Worm (Caenorhabditis elegans) whole organism, midembryonic: ENCODE data around the gene F54F7.14.

Experiments used
- cog-1 ChIP-seq: sonication (generic microtip); optimal IDR thresholded peaks from 2 replicates; lab custom pipeline; 2016; ENCODE audit warnings: missing genetic modification characterization, missing compliant biosample characterization
- flt-1 ChIP-seq: fragments of 200-800 bp; sonication (Bioruptor generic); IDR thresholded peaks from 2 replicates; pipeline ENCODE4 v1.3.6; 2022; ENCODE audit warnings: missing genetic modification characterization, missing compliant biosample characterization
- klf-2 ChIP-seq: fragments of 200-800 bp; sonication (Bioruptor generic); conservative IDR thresholded peaks from 2 replicates; pipeline ENCODE4 v1.3.6; 2022; ENCODE audit warnings: missing genetic modification reagents, missing genetic modification characterization, missing compliant biosample characterization
- ref-1 ChIP-seq: fragments of 200-800 bp; sonication (Bioruptor generic); conservative IDR thresholded peaks from 2 replicates; pipeline ENCODE4 v1.3.6; 2022; ENCODE audit warnings: missing genetic modification reagents, missing genetic modification characterization, missing compliant biosample characterization
- tab-1 ChIP-seq: fragments of 200-800 bp; sonication (Bioruptor generic); IDR thresholded peaks from 2 replicates; pipeline ENCODE4 v1.3.6; 2022; ENCODE audit warnings: missing genetic modification characterization, missing compliant biosample characterization
- ztf-29 ChIP-seq: fragments of 200-800 bp; sonication (Bioruptor generic); IDR thresholded peaks from 2 replicates; pipeline ENCODE4 v1.3.6; 2022; ENCODE audit warnings: missing genetic modification reagents, missing genetic modification characterization, missing compliant biosample characterization

DNA sequence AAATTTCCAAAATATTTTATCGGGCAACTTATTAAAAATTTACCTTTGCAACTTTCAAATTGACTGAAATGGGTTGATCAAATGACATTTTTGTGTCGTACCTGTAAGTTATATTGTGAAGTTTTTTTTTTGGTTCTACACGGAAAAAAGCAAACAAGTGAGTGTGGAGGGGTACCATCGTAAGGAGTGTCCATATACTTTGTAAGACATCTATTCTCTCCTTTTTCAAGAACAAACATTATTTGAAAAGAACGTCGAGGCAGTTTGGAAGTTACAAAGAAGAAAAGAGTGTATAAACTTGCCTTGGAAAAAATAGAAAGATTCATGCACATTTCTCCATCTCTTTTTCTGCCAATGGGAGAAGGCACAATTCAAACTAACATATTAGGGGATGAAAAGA, 13.3 kb upstream of the F54F7.14 start, which contains the start of gene taf-7.1:
- TF ChIP-seq ref-1 (GFP tag; lab: Robert Waterston, UW) (no peak), tab-1 (GFP tag; lab: Robert Waterston, UW) (no peak), cog-1 (no peak), flt-1 (no peak), ztf-29 (no peak), klf-2 (GFP tag; lab: Robert Waterston, UW) (no peak)
